Fruit fly (Drosophila melanogaster) whole organism, embryonic: ENCODE data around the gene Bet5.

ENCODE experiments used
- Antp ChIP-seq: fragments of 200-800 bp; sonication (Bioruptor generic); optimal IDR thresholded peaks from 3 replicates; lab custom pipeline; 2016; ENCODE audit warnings: missing biosample characterization, missing genetic modification characterization
- Atf3 ChIP-seq: fragments of 200-800 bp; sonication (Bioruptor generic); optimal IDR thresholded peaks from 3 replicates; lab custom pipeline; 2016; ENCODE audit warnings: missing biosample characterization, missing genetic modification characterization
- CG10147 ChIP-seq: fragments of 200-800 bp; sonication (Bioruptor generic); optimal IDR thresholded peaks from 2 replicates; lab custom pipeline; 2019; ENCODE audit warnings: missing biosample characterization, mild to moderate bottlenecking, missing genetic modification characterization, moderate library complexity
- CG10431 ChIP-seq: fragments of 200-800 bp; sonication (Bioruptor generic); optimal IDR thresholded peaks from 3 replicates; lab custom pipeline; 2018; ENCODE audit warnings: missing biosample characterization, mild to moderate bottlenecking, missing genetic modification characterization
- CG11456 ChIP-seq: fragments of 200-800 bp; sonication (Bioruptor generic); IDR thresholded peaks from 3 replicates; pipeline ENCODE4 v1.3.6; 2022; ENCODE audit warnings: missing biosample characterization, missing genetic modification characterization
- CG12391 ChIP-seq: fragments of 200-800 bp; sonication (Bioruptor generic); optimal IDR thresholded peaks from 3 replicates; lab custom pipeline; 2018; ENCODE audit warnings: missing biosample characterization, mild to moderate bottlenecking, missing genetic modification characterization, moderate library complexity
- CG13424 ChIP-seq: fragments of 200-800 bp; sonication (Bioruptor generic); optimal IDR thresholded peaks from 2 replicates; lab custom pipeline; 2019; ENCODE audit warnings: missing biosample characterization, mild to moderate bottlenecking, missing genetic modification characterization, moderate library complexity
- CG15514 ChIP-seq: fragments of 200-800 bp; sonication (Bioruptor generic); optimal IDR thresholded peaks from 3 replicates; lab custom pipeline; 2017; ENCODE audit warnings: missing biosample characterization, missing genetic modification characterization, mild to moderate bottlenecking, moderate library complexity, missing genetic modification reagents
- CG1602 ChIP-seq: fragments of 200-800 bp; sonication (Bioruptor generic); optimal IDR thresholded peaks from 3 replicates; lab custom pipeline; 2016; ENCODE audit warnings: missing biosample characterization, missing genetic modification characterization
- CG16863 ChIP-seq: fragments of 200-800 bp; sonication (Bioruptor generic); optimal IDR thresholded peaks from 3 replicates; lab custom pipeline; 2016; ENCODE audit warnings: missing biosample characterization, missing genetic modification characterization
- CG17385 ChIP-seq: fragments of 200-800 bp; sonication (Bioruptor generic); optimal IDR thresholded peaks from 3 replicates; lab custom pipeline; 2018; ENCODE audit warnings: missing biosample characterization, mild to moderate bottlenecking, missing genetic modification characterization
- CG2120 ChIP-seq: fragments of 200-800 bp; sonication (Bioruptor generic); optimal IDR thresholded peaks from 3 replicates; lab custom pipeline; 2016; ENCODE audit warnings: missing biosample characterization, missing genetic modification characterization
- CG32532 ChIP-seq: fragments of 200-800 bp; sonication (Bioruptor generic); IDR thresholded peaks from 2 replicates; pipeline ENCODE4 v1.3.6; 2022; ENCODE audit warnings: missing biosample characterization, missing genetic modification characterization
- CG34376 ChIP-seq: fragments of 200-800 bp; sonication (Bioruptor generic); optimal IDR thresholded peaks from 2 replicates; lab custom pipeline; 2018; ENCODE audit warnings: missing biosample characterization, mild to moderate bottlenecking, missing genetic modification characterization
- CG4282 ChIP-seq: fragments of 200-800 bp; sonication (Bioruptor generic); optimal IDR thresholded peaks from 2 replicates; lab custom pipeline; 2016; ENCODE audit warnings: missing biosample characterization, missing genetic modification characterization
- CG4617 ChIP-seq: fragments of 200-800 bp; sonication (Bioruptor generic); optimal IDR thresholded peaks from 3 replicates; lab custom pipeline; 2016; ENCODE audit warnings: missing biosample characterization, missing genetic modification characterization, borderline replicate concordance
- CG4820 ChIP-seq: fragments of 200-800 bp; sonication (Bioruptor generic); optimal IDR thresholded peaks from 3 replicates; lab custom pipeline; 2016; ENCODE audit warnings: missing biosample characterization, missing genetic modification characterization
- CG6689 ChIP-seq: fragments of 200-800 bp; sonication (Bioruptor generic); IDR thresholded peaks from 2 replicates; pipeline ENCODE4 v1.3.6; 2022; ENCODE audit warnings: missing biosample characterization, missing genetic modification characterization
- CG7745 ChIP-seq: fragments of 200-800 bp; sonication (Bioruptor generic); optimal IDR thresholded peaks from 2 replicates; lab custom pipeline; 2018; ENCODE audit warnings: missing biosample characterization, mild to moderate bottlenecking, missing genetic modification characterization, moderate library complexity
- CG7987 ChIP-seq: fragments of 200-800 bp; sonication (Bioruptor generic); optimal IDR thresholded peaks from 2 replicates; lab custom pipeline; 2018; ENCODE audit warnings: missing biosample characterization, mild to moderate bottlenecking, missing genetic modification characterization, moderate library complexity
- CG8924 ChIP-seq: fragments of 200-800 bp; optimal IDR thresholded peaks from 3 replicates; lab custom pipeline; 2019; ENCODE audit warnings: missing biosample characterization, mild to moderate bottlenecking, missing genetic modification characterization, moderate library complexity
- CG9609 ChIP-seq: fragments of 200-800 bp; sonication (Bioruptor generic); optimal IDR thresholded peaks from 3 replicates; lab custom pipeline; 2016; ENCODE audit warnings: missing biosample characterization, missing genetic modification characterization
- CG9932 ChIP-seq: fragments of 200-800 bp; sonication (Bioruptor generic); IDR thresholded peaks from 2 replicates; pipeline ENCODE4 v1.3.6; 2022; ENCODE audit warnings: missing biosample characterization, missing genetic modification characterization
- Chrac-16 ChIP-seq: fragments of 200-800 bp; sonication (Bioruptor generic); optimal IDR thresholded peaks from 3 replicates; lab custom pipeline; 2016; ENCODE audit warnings: missing biosample characterization, missing genetic modification characterization
- D ChIP-seq, 2 experiments: fragments of 200-800 bp in 1 of 2; fragments of >200 bp in 1 of 2; sonication (Bioruptor generic) in 1 of 2; optimal IDR thresholded peaks; 2 replicates in 1 of 2; 3 replicates in 1 of 2; lab custom pipeline; 2017; ENCODE audit warnings: mild to moderate bottlenecking in 1 of 2, missing biosample characterization in 1 of 2, missing genetic modification characterization in 1 of 2, missing genetic modification reagents in 1 of 2
- D19B ChIP-seq: fragments of 200-800 bp; sonication (Bioruptor generic); optimal IDR thresholded peaks from 2 replicates; lab custom pipeline; 2017; ENCODE audit warnings: missing biosample characterization, mild to moderate bottlenecking, missing genetic modification characterization
- Fer1 ChIP-seq: fragments of 200-800 bp; sonication (Bioruptor generic); optimal IDR thresholded peaks from 2 replicates; lab custom pipeline; 2017; ENCODE audit warnings: missing biosample characterization, mild to moderate bottlenecking, missing genetic modification characterization
- Hmr ChIP-seq: fragments of 200-800 bp; sonication (Bioruptor generic); optimal IDR thresholded peaks from 3 replicates; lab custom pipeline; 2017; ENCODE audit warnings: mild to moderate bottlenecking, missing biosample characterization, missing genetic modification reagents, missing genetic modification characterization
- Hr78 ChIP-seq, 2 experiments: fragments of 200-800 bp in 1 of 2; fragments of >200 bp in 1 of 2; sonication (Bioruptor generic) in 1 of 2; optimal IDR thresholded peaks; 2 replicates each; lab custom pipeline; 2017 to 2019; ENCODE audit warnings: missing biosample characterization in 2 of 2, missing genetic modification characterization in 2 of 2, mild to moderate bottlenecking in 1 of 2, moderate library complexity in 1 of 2
- Mrtf ChIP-seq: fragments of 200-800 bp; sonication (Bioruptor generic); IDR thresholded peaks from 3 replicates; pipeline ENCODE4 v1.3.6; 2022; ENCODE audit warnings: missing biosample characterization, missing genetic modification characterization
- Xrp1 ChIP-seq: fragments of 200-800 bp; sonication (Bioruptor generic); IDR thresholded peaks from 2 replicates; pipeline ENCODE4 v1.3.6; 2022; ENCODE audit warnings: missing biosample characterization, missing genetic modification characterization
- ac ChIP-seq: fragments of 200-800 bp; sonication (Bioruptor generic); optimal IDR thresholded peaks from 3 replicates; lab custom pipeline; 2017; ENCODE audit warnings: missing biosample characterization, mild to moderate bottlenecking, missing genetic modification characterization
- bowl ChIP-seq: fragments of 200-800 bp; sonication (Bioruptor generic); IDR thresholded peaks from 2 replicates; pipeline ENCODE4 v1.3.6; 2022; ENCODE audit warnings: missing biosample characterization, missing genetic modification characterization
- cad ChIP-seq: fragments of >200 bp; optimal IDR thresholded peaks from 2 replicates; lab custom pipeline; 2017; ENCODE audit warnings: missing biosample characterization, missing genetic modification characterization
- cas ChIP-seq: fragments of 200-800 bp; sonication (Bioruptor generic); IDR thresholded peaks from 2 replicates; pipeline ENCODE4 v1.3.6; 2022; ENCODE audit warnings: missing biosample characterization, missing genetic modification characterization
- danr ChIP-seq: fragments of 200-800 bp; sonication (Bioruptor generic); IDR thresholded peaks from 2 replicates; pipeline ENCODE4 v1.3.6; 2022; ENCODE audit warnings: missing biosample characterization, missing genetic modification characterization
- dati ChIP-seq: fragments of 200-800 bp; sonication (Bioruptor generic); IDR thresholded peaks from 2 replicates; pipeline ENCODE4 v1.3.6; 2022; ENCODE audit warnings: missing biosample characterization, missing genetic modification characterization
- eve ChIP-seq, 2 experiments: fragments of >200 bp; optimal IDR thresholded peaks; 2 replicates each; lab custom pipeline; 2017; ENCODE audit warnings: missing biosample characterization in 2 of 2, missing genetic modification characterization in 2 of 2
- fd3F ChIP-seq: fragments of 200-800 bp; sonication (Bioruptor generic); optimal IDR thresholded peaks from 2 replicates; lab custom pipeline; 2018; ENCODE audit warnings: missing biosample characterization, mild to moderate bottlenecking, missing genetic modification characterization, moderate library complexity
- ftz-f1 ChIP-seq: fragments of 200-800 bp; sonication (Bioruptor generic); optimal IDR thresholded peaks from 2 replicates; lab custom pipeline; 2016; ENCODE audit warnings: missing biosample characterization, missing genetic modification characterization
- gsb ChIP-seq: fragments of 200-800 bp; sonication (Bioruptor generic); IDR thresholded peaks from 2 replicates; pipeline ENCODE4 v1.3.6; 2022; ENCODE audit warnings: missing biosample characterization, missing genetic modification characterization
- klu ChIP-seq: fragments of 200-800 bp; sonication (Bioruptor generic); IDR thresholded peaks from 2 replicates; pipeline ENCODE4 v1.3.6; 2022; ENCODE audit warnings: missing biosample characterization, missing genetic modification characterization
- lab ChIP-seq: fragments of 200-800 bp; sonication (Bioruptor generic); optimal IDR thresholded peaks from 3 replicates; lab custom pipeline; 2017; ENCODE audit warnings: missing biosample characterization, missing genetic modification characterization, mild to moderate bottlenecking, moderate library complexity, missing genetic modification reagents
- prd ChIP-seq, 3 experiments: fragments of >200 bp in 2 of 3; fragments of 200-800 bp in 1 of 3; sonication (Bioruptor generic) in 1 of 3; optimal IDR thresholded peaks in 2 of 3; IDR thresholded peaks in 1 of 3; 2 replicates in 2 of 3; 3 replicates in 1 of 3; pipeline versions ENCODE4 v1.3.6 to Lab custom; 2017 to 2022; ENCODE audit warnings: missing biosample characterization in 1 of 3, missing genetic modification characterization in 1 of 3
- repo ChIP-seq: fragments of 200-800 bp; sonication (Bioruptor generic); optimal IDR thresholded peaks from 2 replicates; lab custom pipeline; 2016; ENCODE audit warnings: missing biosample characterization, missing genetic modification characterization
- ro ChIP-seq: fragments of 200-800 bp; sonication (Bioruptor generic); IDR thresholded peaks from 2 replicates; pipeline ENCODE4 v1.3.6; 2022; ENCODE audit warnings: missing biosample characterization, missing genetic modification characterization
- sd ChIP-seq: fragments of 200-800 bp; sonication (Bioruptor generic); optimal IDR thresholded peaks from 3 replicates; lab custom pipeline; 2018; ENCODE audit warnings: missing biosample characterization, mild to moderate bottlenecking, missing genetic modification characterization, moderate library complexity
- slbo ChIP-seq: fragments of 200-800 bp; sonication (Bioruptor generic); IDR thresholded peaks from 2 replicates; pipeline ENCODE4 v1.3.6; 2022; ENCODE audit warnings: missing biosample characterization, missing genetic modification characterization
- sug ChIP-seq: fragments of 200-800 bp; optimal IDR thresholded peaks from 2 replicates; lab custom pipeline; 2019; ENCODE audit warnings: missing biosample characterization, mild to moderate bottlenecking, missing genetic modification characterization, moderate library complexity
- tap ChIP-seq: fragments of 200-800 bp; optimal IDR thresholded peaks from 3 replicates; lab custom pipeline; 2019; ENCODE audit warnings: missing biosample characterization, mild to moderate bottlenecking, missing genetic modification characterization, moderate library complexity
- zen ChIP-seq: fragments of 200-800 bp; sonication (Bioruptor generic); optimal IDR thresholded peaks from 3 replicates; lab custom pipeline; 2018; ENCODE audit warnings: missing biosample characterization, mild to moderate bottlenecking, missing genetic modification characterization, moderate library complexity

Bet5 gene

DNA sequence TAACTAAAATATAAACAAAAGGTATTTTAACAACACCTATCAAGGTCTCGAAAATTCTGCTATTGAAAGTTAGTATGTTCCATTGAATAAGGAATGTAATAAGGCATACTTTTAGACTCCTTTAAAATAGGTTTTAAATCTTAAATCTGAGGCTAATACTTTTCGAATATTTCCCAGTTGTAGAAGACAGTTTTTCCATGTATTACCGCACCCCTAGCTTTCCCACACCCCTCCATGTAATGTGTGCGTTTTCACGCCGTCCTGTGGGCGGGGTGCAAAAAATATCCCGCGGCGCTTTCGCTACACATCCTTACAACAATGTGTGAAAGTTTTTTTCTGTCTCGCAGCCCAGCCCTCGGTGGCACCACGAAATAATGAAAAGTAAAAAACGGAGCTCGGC lies 44.5 kb downstream of the Bet5 start (continued):
- no peak for TF ChIP-seq Xrp1 (GFP tag; lab: Robert Waterston, UW)
- no peak for TF ChIP-seq CG9609 (GFP tag; lab: Kevin White, UChicago)
- no peak for TF ChIP-seq Atf3 (GFP tag; lab: Kevin White, UChicago)
- no peak for TF ChIP-seq CG32532
- TF ChIP-seq fd3F (GFP tag; lab: Kevin White, UChicago), result no peak
- no peak for TF ChIP-seq CG4820 (GFP tag; lab: Kevin White, UChicago)
- TF ChIP-seq Fer1 (GFP tag; lab: Kevin White, UChicago), result peak; percentile 8
- TF ChIP-seq CG17385, result no peak
- no peak for TF ChIP-seq Chrac-16
- TF ChIP-seq CG1602 (GFP tag; lab: Kevin White, UChicago), result no peak
- TF ChIP-seq D19B (GFP tag; lab: Kevin White, UChicago), result no peak
- no peak for TF ChIP-seq CG6689 (GFP tag; lab: Robert Waterston, UW)
- TF ChIP-seq CG16863 (GFP tag; lab: Kevin White, UChicago), result no peak
- TF ChIP-seq bowl, result no peak
- no peak for TF ChIP-seq D (optimal IDR thresholded peaks at IDR 0.05; lab: Kevin White, UChicago)
- TF ChIP-seq D (GFP tag; optimal IDR thresholded peaks at IDR 0.05; lab: Kevin White, UChicago), result peak; percentile 12
- no peak for TF ChIP-seq klu
- TF ChIP-seq CG7987 (GFP tag; lab: Kevin White, UChicago), result no peak
- TF ChIP-seq gsb (GFP tag; lab: Robert Waterston, UW), result no peak
- no peak for TF ChIP-seq dati
- no peak for TF ChIP-seq Mrtf (GFP tag; lab: Robert Waterston, UW)
- peak; percentile 10 for TF ChIP-seq Hmr (GFP tag; lab: Kevin White, UChicago)
- no peak for TF ChIP-seq cas (GFP tag; lab: Robert Waterston, UW)
- no peak for TF ChIP-seq tap (tag; lab: Kevin White, UChicago)
- no peak for TF ChIP-seq danr
- TF ChIP-seq CG7745 (tag; lab: Kevin White, UChicago), result no peak
- TF ChIP-seq lab (GFP tag; lab: Kevin White, UChicago), result peak; percentile 12
- peak; percentile 92 for TF ChIP-seq CG10431 (GFP tag; lab: Kevin White, UChicago)
- no peak for TF ChIP-seq CG4282
- TF ChIP-seq sd (tag; lab: Kevin White, UChicago), result no peak
- no peak for TF ChIP-seq cad (GFP tag; lab: Kevin White, UChicago)
- peak; percentile 26 for TF ChIP-seq CG12391 (tag; lab: Kevin White, UChicago)
- no peak for TF ChIP-seq Antp (GFP tag; lab: Kevin White, UChicago)
- no peak for TF ChIP-seq zen (tag; lab: Kevin White, UChicago)
- no peak for TF ChIP-seq prd (optimal IDR thresholded peaks at IDR 0.05; lab: Kevin White, UChicago)
- no peak for TF ChIP-seq prd (GFP tag; IDR thresholded peaks at IDR 0.05; lab: Robert Waterston, UW)
- no peak for TF ChIP-seq CG11456 (GFP tag; lab: Robert Waterston, UW)
- no peak for TF ChIP-seq slbo (GFP tag; lab: Robert Waterston, UW)
- no peak for TF ChIP-seq Hr78 (GFP tag; optimal IDR thresholded peaks at IDR 0.05; lab: Kevin White, UChicago)
- no peak for TF ChIP-seq repo (GFP tag; lab: Kevin White, UChicago)
- TF ChIP-seq CG13424 (tag; lab: Kevin White, UChicago), result peak; percentile 5
- TF ChIP-seq ac (GFP tag; lab: Kevin White, UChicago), result no peak
- TF ChIP-seq CG4617 (GFP tag; lab: Kevin White, UChicago), result no peak
- no peak for TF ChIP-seq sug
- peak; percentile 23 for TF ChIP-seq CG2120 (GFP tag; lab: Kevin White, UChicago)
- no peak for TF ChIP-seq CG15514 (GFP tag; lab: Kevin White, UChicago)
- no peak for TF ChIP-seq CG9932 (GFP tag; lab: Robert Waterston, UW)
- no peak for TF ChIP-seq ftz-f1 (GFP tag; lab: Kevin White, UChicago)
- no peak for TF ChIP-seq CG34376 (GFP tag; lab: Kevin White, UChicago)
- no peak for TF ChIP-seq ro
- TF ChIP-seq CG10147 (GFP tag; lab: Kevin White, UChicago), result no peak
- TF ChIP-seq CG8924 (tag; lab: Kevin White, UChicago), result peak; percentile 1
- no peak for TF ChIP-seq eve (GFP tag; optimal IDR thresholded peaks at IDR 0.05; lab: Kevin White, UChicago)
